Worm (Caenorhabditis elegans): Measurements from ENCODE around the gene cln-3.3.
"Not testable (repeated sequence)": the region's sequence is repeated elsewhere in the genome, so short reads cannot be mapped to it uniquely, and the experiment has no call there.

The cln-3.3 gene

ce11 chrV:8683787-8684186 lies 935 bp downstream of the cln-3.3 start:
- peak; percentile 76 for TF ChIP-seq dsc-1 (tag; optimal IDR thresholded peaks at IDR 0.05)
- no peak for TF ChIP-seq hpl-2 (GFP tag; optimal IDR thresholded peaks at IDR 0.05)
- TF ChIP-seq dpl-1 (GFP tag; optimal IDR thresholded peaks at IDR 0.05), result no peak
- TF ChIP-seq fkh-4 (tag; optimal IDR thresholded peaks at IDR 0.05; ENCODE audit: borderline replicate concordance), result peak; percentile 67

ce11 chrV:8686764-8687163 lies 3.9 kb downstream of the cln-3.3 start, which contains the start of gene ZC190.7:
Gene ZC190.7 (minus strand): TSS chrV:8686864.
- TF ChIP-seq C16A3.4 (tag; optimal IDR thresholded peaks at IDR 0.05), result no peak
- TF ChIP-seq nhr-19 (GFP tag; conservative IDR thresholded peaks at IDR 0.05), result no peak
- TF ChIP-seq elt-3 (tag; optimal IDR thresholded peaks at IDR 0.05), result no peak
- TF ChIP-seq ceh-90 (tag; optimal IDR thresholded peaks at IDR 0.05), result no peak
- TF ChIP-seq nhr-12 (tag; optimal IDR thresholded peaks at IDR 0.05), result no peak
- no peak for TF ChIP-seq unc-98 (GFP tag; IDR thresholded peaks at IDR 0.05)
- no peak for TF ChIP-seq ets-5 (GFP tag; IDR thresholded peaks at IDR 0.05)
- TF ChIP-seq nhr-76 (tag; optimal IDR thresholded peaks at IDR 0.05), result no peak
- TF ChIP-seq lin-13 (GFP tag; optimal IDR thresholded peaks at IDR 0.05), result no peak
- no peak for TF ChIP-seq nhr-20 (tag; optimal IDR thresholded peaks at IDR 0.05)
- TF ChIP-seq fkh-4 (tag; optimal IDR thresholded peaks at IDR 0.05; ENCODE audit: borderline replicate concordance), result no peak
- TF ChIP-seq lir-3 (tag; optimal IDR thresholded peaks at IDR 0.05; ENCODE audit: poor library complexity), result no peak
- no peak for TF ChIP-seq nhr-71 (tag; optimal IDR thresholded peaks at IDR 0.05)
- TF ChIP-seq zag-1 (tag; optimal IDR thresholded peaks at IDR 0.05), result no peak
- TF ChIP-seq sox-4 (tag; optimal IDR thresholded peaks at IDR 0.05), result no peak
- TF ChIP-seq ceh-63 (GFP tag; optimal IDR thresholded peaks at IDR 0.05), result no peak
- no peak for TF ChIP-seq unc-86 (tag; optimal IDR thresholded peaks at IDR 0.05)
- TF ChIP-seq Y116A8C.19 (tag; optimal IDR thresholded peaks at IDR 0.05; ENCODE audit: borderline replicate concordance), result no peak

- TF ChIP-seq nhr-85 (tag) (no peak), nhr-20 (tag; optimal IDR thresholded peaks at IDR 0.05) (no peak), hlh-17 (GFP tag; optimal IDR thresholded peaks at IDR 0.05; ENCODE audit: borderline replicate concordance) (no peak), mdl-1 (tag; optimal IDR thresholded peaks at IDR 0.05) (no peak), fkh-10 (GFP tag; optimal IDR thresholded peaks at IDR 0.05) (no peak), C16A3.4 (tag; optimal IDR thresholded peaks at IDR 0.05) (no peak), efl-1 (optimal IDR thresholded peaks at IDR 0.05) (no peak), efl-1 (GFP tag; optimal IDR thresholded peaks at IDR 0.05 in 1 of 2) (no peak), swsn-7 (tag; optimal IDR thresholded peaks at IDR 0.05) (no peak), zag-1 (tag; optimal IDR thresholded peaks at IDR 0.05) (no peak)
These were observed 4.9 kb downstream of the cln-3.3 start, which contains the start of gene ZC190.8 for ce11 chrV:8687707-8688106. Gene ZC190.8 (minus strand): TSS chrV:8687807.

ce11 chrV:8696218-8696617 lies 13.4 kb downstream of the cln-3.3 start, which contains the start of gene ZC190.10:
Gene ZC190.10 (minus strand): TSS chrV:8696318.
- TF ChIP-seq lin-13 (GFP tag; optimal IDR thresholded peaks at IDR 0.05); isw-1 (GFP tag; IDR thresholded peaks at IDR 0.05); nhr-11 (tag; optimal IDR thresholded peaks at IDR 0.05): not testable (repeated sequence)

- no peak for TF ChIP-seq unc-62 (GFP tag; optimal IDR thresholded peaks at IDR 0.05)
- TF ChIP-seq Y116A8C.19 (tag; optimal IDR thresholded peaks at IDR 0.05; ENCODE audit: borderline replicate concordance), result no peak
- TF ChIP-seq lin-14 (GFP tag; optimal IDR thresholded peaks at IDR 0.05), result no peak
- TF ChIP-seq snpc-4 (tag; optimal IDR thresholded peaks at IDR 0.05), result no peak
- TF ChIP-seq skn-1 (tag; optimal IDR thresholded peaks at IDR 0.05), result no peak
- no peak for TF ChIP-seq sup-37 (GFP tag; optimal IDR thresholded peaks at IDR 0.05)
- no peak for TF ChIP-seq C16A3.4 (tag; optimal IDR thresholded peaks at IDR 0.05)
- TF ChIP-seq zip-4 (GFP tag; optimal IDR thresholded peaks at IDR 0.05), result no peak
- TF ChIP-seq lir-3 (tag; optimal IDR thresholded peaks at IDR 0.05; ENCODE audit: poor library complexity), result no peak
- TF ChIP-seq nhr-71 (tag; optimal IDR thresholded peaks at IDR 0.05), result no peak
- no peak for TF ChIP-seq ceh-82 (tag; optimal IDR thresholded peaks at IDR 0.05)
These were observed 29.1 kb downstream of the cln-3.3 start, which contains the start of gene ZC178.2 for ce11 chrV:8711910-8712309. Gene ZC178.2 (minus strand): TSS chrV:8712010.

All from whole organism, L1 larva.